Worm (Caenorhabditis elegans) whole organism, mixed stage, embryonic: ENCODE results near the gene spv-1.

Source experiments
- ces-1 ChIP-seq: fragments of 150-350 bp; optimal IDR thresholded peaks from 2 replicates; lab custom pipeline; 2014; ENCODE audit warnings: missing biosample characterization, missing genetic modification reagents, missing genetic modification characterization
- cnd-1 ChIP-seq: fragments of 200-800 bp; sonication (Bioruptor generic); optimal IDR thresholded peaks from 2 replicates; lab custom pipeline; 2018; ENCODE audit warnings: mild to moderate bottlenecking, missing genetic modification characterization, missing compliant biosample characterization
- elt-3 ChIP-seq: fragments of 150-350 bp; optimal IDR thresholded peaks from 2 replicates; lab custom pipeline; 2014; ENCODE audit warnings: missing biosample characterization, missing genetic modification characterization
- lsy-2 ChIP-seq: fragments of 150-350 bp; optimal IDR thresholded peaks from 2 replicates; lab custom pipeline; 2014; ENCODE audit warnings: missing biosample characterization, missing genetic modification characterization
- sptf-1 ChIP-seq: sonication (generic microtip); optimal IDR thresholded peaks from 2 replicates; lab custom pipeline; 2017; ENCODE audit warnings: mild to moderate bottlenecking, missing genetic modification characterization, moderate library complexity, missing compliant biosample characterization
- unc-120 ChIP-seq: sonication (generic microtip); optimal IDR thresholded peaks from 2 replicates; lab custom pipeline; 2017; ENCODE audit warnings: missing genetic modification characterization, missing compliant biosample characterization; ENCODE audit not compliant: poor library complexity, severe bottlenecking
- ztf-11 ChIP-seq: fragments of 150-350 bp; optimal IDR thresholded peaks from 2 replicates; lab custom pipeline; 2014; ENCODE audit warnings: missing biosample characterization, missing genetic modification characterization

DNA sequence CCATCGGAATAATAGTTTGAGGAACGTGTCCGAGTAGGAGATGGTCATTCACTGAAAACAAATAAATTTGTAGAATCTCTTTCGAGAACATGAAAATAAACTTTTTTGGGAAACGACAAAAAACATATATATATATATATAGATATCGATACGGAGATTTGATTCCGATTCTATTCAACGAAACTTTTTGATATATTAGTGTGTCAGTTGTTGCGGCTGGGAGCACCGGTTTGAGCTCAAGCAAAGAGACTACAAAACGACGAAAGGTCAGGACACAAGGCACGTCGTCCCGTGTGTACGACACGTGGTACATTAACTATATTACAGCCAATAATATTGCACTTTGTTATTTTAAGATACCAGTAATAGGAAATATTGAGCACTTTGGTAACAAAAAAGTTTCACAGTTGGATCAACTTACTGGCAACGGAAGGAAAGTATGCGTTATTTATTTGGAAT lies 20.9 kb downstream of the spv-1 start, which contains the start of gene best-23:
- TF ChIP-seq lsy-2 (tag; lab: Kevin White, UChicago): no peak
- TF ChIP-seq cnd-1: no peak
- no peak for TF ChIP-seq sptf-1
- TF ChIP-seq unc-120 (tag; lab: Kevin White, UChicago): no peak
- TF ChIP-seq elt-3 (tag; lab: Kevin White, UChicago): no peak
- no peak for TF ChIP-seq ztf-11
- TF ChIP-seq ces-1 (GFP tag; lab: Kevin White, UChicago): no peak
